Fruit fly (Drosophila melanogaster) whole organism, embryonic: Measurements from ENCODE around the gene Tengl3.

Source experiments
- Abd-B ChIP-seq: fragments of 200-800 bp; sonication (Bioruptor generic); optimal IDR thresholded peaks from 2 replicates; lab custom pipeline; 2018; ENCODE audit warnings: missing biosample characterization, mild to moderate bottlenecking, missing genetic modification characterization, moderate library complexity
- Adf1 ChIP-seq: fragments of 200-800 bp; sonication (Bioruptor generic); IDR thresholded peaks from 2 replicates; pipeline ENCODE4 v1.3.6; 2022; ENCODE audit warnings: missing biosample characterization, missing genetic modification characterization
- CG10366 ChIP-seq: fragments of 200-800 bp; sonication (Bioruptor generic); IDR thresholded peaks from 2 replicates; pipeline ENCODE4 v1.3.6; 2022; ENCODE audit warnings: missing biosample characterization, missing genetic modification characterization
- CG10462 ChIP-seq: fragments of 200-800 bp; sonication (Bioruptor generic); optimal IDR thresholded peaks from 2 replicates; lab custom pipeline; 2016; ENCODE audit warnings: missing biosample characterization, missing genetic modification characterization
- CG10979 ChIP-seq: fragments of 200-800 bp; sonication (Bioruptor generic); optimal IDR thresholded peaks from 2 replicates; lab custom pipeline; 2018; ENCODE audit warnings: missing biosample characterization, mild to moderate bottlenecking, missing genetic modification characterization, moderate library complexity
- CG11093 ChIP-seq: fragments of 200-800 bp; sonication (Bioruptor generic); IDR thresholded peaks from 3 replicates; pipeline ENCODE4 v1.3.6; 2022; ENCODE audit warnings: missing biosample characterization, missing genetic modification characterization
- CG12659 ChIP-seq: fragments of 200-800 bp; sonication (Bioruptor generic); optimal IDR thresholded peaks from 3 replicates; lab custom pipeline; 2017; ENCODE audit warnings: mild to moderate bottlenecking, missing biosample characterization, missing genetic modification reagents, missing genetic modification characterization
- CG12942 ChIP-seq: fragments of 200-800 bp; sonication (Bioruptor generic); optimal IDR thresholded peaks from 3 replicates; lab custom pipeline; 2016; ENCODE audit warnings: missing biosample characterization, missing genetic modification characterization
- CG13287 ChIP-seq: fragments of 200-800 bp; sonication (Bioruptor generic); IDR thresholded peaks from 2 replicates; pipeline ENCODE4 v1.3.6; 2022; ENCODE audit warnings: missing biosample characterization, missing genetic modification characterization; ENCODE audit not compliant: partially characterized antibody
- CG14014 ChIP-seq: fragments of 200-800 bp; sonication (Bioruptor generic); IDR thresholded peaks from 2 replicates; pipeline ENCODE4 v1.3.6; 2022; ENCODE audit warnings: missing biosample characterization, missing genetic modification characterization
- CG14441 ChIP-seq: fragments of 200-800 bp; sonication (Bioruptor generic); IDR thresholded peaks from 2 replicates; pipeline ENCODE4 v1.3.6; 2022; ENCODE audit warnings: missing biosample characterization, missing genetic modification characterization
- CG14860 ChIP-seq: fragments of 200-800 bp; sonication (Bioruptor generic); IDR thresholded peaks from 3 replicates; pipeline ENCODE4 v1.3.6; 2022; ENCODE audit warnings: missing biosample characterization, missing genetic modification characterization; ENCODE audit not compliant: partially characterized antibody
- CG15601 ChIP-seq: fragments of 200-800 bp; sonication (Bioruptor generic); optimal IDR thresholded peaks from 3 replicates; lab custom pipeline; 2019; ENCODE audit warnings: missing biosample characterization, mild to moderate bottlenecking, missing genetic modification characterization, moderate library complexity
- CG18599 ChIP-seq: fragments of 200-800 bp; sonication (Bioruptor generic); optimal IDR thresholded peaks from 3 replicates; lab custom pipeline; 2017; ENCODE audit warnings: missing biosample characterization, missing genetic modification characterization, mild to moderate bottlenecking, moderate library complexity, missing genetic modification reagents
- CG2889 ChIP-seq: fragments of 200-800 bp; sonication (Bioruptor generic); IDR thresholded peaks from 3 replicates; pipeline ENCODE4 v1.3.6; 2022; ENCODE audit warnings: missing biosample characterization, missing genetic modification characterization
- CG31365 ChIP-seq: fragments of 200-800 bp; sonication (Bioruptor generic); optimal IDR thresholded peaks from 2 replicates; lab custom pipeline; 2018; ENCODE audit warnings: missing biosample characterization, mild to moderate bottlenecking, missing genetic modification characterization
- CG32532 ChIP-seq: fragments of 200-800 bp; sonication (Bioruptor generic); IDR thresholded peaks from 2 replicates; pipeline ENCODE4 v1.3.6; 2022; ENCODE audit warnings: missing biosample characterization, missing genetic modification characterization
- CG33557 ChIP-seq: fragments of 200-800 bp; sonication (Bioruptor generic); optimal IDR thresholded peaks from 2 replicates; lab custom pipeline; 2019; ENCODE audit warnings: missing biosample characterization, mild to moderate bottlenecking, missing genetic modification characterization, moderate library complexity
- CG34376 ChIP-seq: fragments of 200-800 bp; sonication (Bioruptor generic); optimal IDR thresholded peaks from 2 replicates; lab custom pipeline; 2018; ENCODE audit warnings: missing biosample characterization, mild to moderate bottlenecking, missing genetic modification characterization
- CG6272 ChIP-seq: fragments of 200-800 bp; sonication (Bioruptor generic); IDR thresholded peaks from 2 replicates; pipeline ENCODE4 v1.3.6; 2022; ENCODE audit warnings: missing biosample characterization, missing genetic modification characterization
- CG6683 ChIP-seq: fragments of 200-800 bp; sonication (Bioruptor generic); optimal IDR thresholded peaks from 2 replicates; lab custom pipeline; 2017; ENCODE audit warnings: missing biosample characterization, mild to moderate bottlenecking, missing genetic modification characterization, missing genetic modification reagents
- CG7987 ChIP-seq: fragments of 200-800 bp; sonication (Bioruptor generic); optimal IDR thresholded peaks from 2 replicates; lab custom pipeline; 2018; ENCODE audit warnings: missing biosample characterization, mild to moderate bottlenecking, missing genetic modification characterization, moderate library complexity
- CG8359 ChIP-seq: fragments of 200-800 bp; sonication (Bioruptor generic); optimal IDR thresholded peaks from 2 replicates; lab custom pipeline; 2017; ENCODE audit warnings: missing biosample characterization, mild to moderate bottlenecking, missing genetic modification characterization, borderline replicate concordance
- Doc2 ChIP-seq: fragments of 200-800 bp; sonication (Bioruptor generic); IDR thresholded peaks from 2 replicates; pipeline ENCODE4 v1.3.6; 2022; ENCODE audit warnings: missing biosample characterization, missing genetic modification characterization
- Eip74EF ChIP-seq, 2 experiments: fragments of 200-800 bp in 1 of 2; fragments of >200 bp in 1 of 2; sonication (Bioruptor generic) in 1 of 2; optimal IDR thresholded peaks; 2 replicates each; lab custom pipeline; 2017 to 2019; ENCODE audit warnings: missing biosample characterization in 2 of 2, missing genetic modification characterization in 2 of 2, mild to moderate bottlenecking in 1 of 2, moderate library complexity in 1 of 2
- H15 ChIP-seq: fragments of 200-800 bp; sonication (Bioruptor generic); IDR thresholded peaks from 3 replicates; pipeline ENCODE4 v1.3.6; 2022; ENCODE audit warnings: missing biosample characterization, missing genetic modification characterization
- Hr3 ChIP-seq: fragments of 200-800 bp; sonication (Bioruptor generic); optimal IDR thresholded peaks from 3 replicates; lab custom pipeline; 2016; ENCODE audit warnings: missing biosample characterization, missing genetic modification characterization
- Kr ChIP-seq: fragments of 200-800 bp; sonication (Bioruptor generic); optimal IDR thresholded peaks from 2 replicates; lab custom pipeline; 2017; ENCODE audit warnings: missing biosample characterization, mild to moderate bottlenecking, missing genetic modification characterization
- Mes4 ChIP-seq: fragments of 200-800 bp; sonication (Bioruptor generic); optimal IDR thresholded peaks from 2 replicates; lab custom pipeline; 2016; ENCODE audit warnings: missing biosample characterization, missing genetic modification characterization
- Myb ChIP-seq: fragments of 200-800 bp; sonication (Bioruptor generic); optimal IDR thresholded peaks from 2 replicates; lab custom pipeline; 2016; ENCODE audit warnings: missing biosample characterization, missing genetic modification characterization
- Six4 ChIP-seq: fragments of 200-800 bp; sonication (Bioruptor generic); optimal IDR thresholded peaks from 2 replicates; lab custom pipeline; 2016; ENCODE audit warnings: missing biosample characterization, missing genetic modification characterization
- Sox102F ChIP-seq: fragments of 200-800 bp; sonication (Bioruptor generic); optimal IDR thresholded peaks from 2 replicates; lab custom pipeline; 2018; ENCODE audit warnings: missing biosample characterization, mild to moderate bottlenecking, missing genetic modification characterization, moderate library complexity
- Trl ChIP-seq, 3 experiments: fragments of >200 bp in 2 of 3; fragments of 200-800 bp in 1 of 3; sonication (Bioruptor generic) in 1 of 3; optimal IDR thresholded peaks; 2 replicates in 1 of 3; 3 replicates in 2 of 3; lab custom pipeline; 2016 to 2017; ENCODE audit warnings: missing biosample characterization in 1 of 3, missing genetic modification characterization in 1 of 3
- Usf ChIP-seq: fragments of 200-800 bp; sonication (Bioruptor generic); optimal IDR thresholded peaks from 2 replicates; lab custom pipeline; 2017; ENCODE audit warnings: missing genotype, missing biosample characterization, missing genetic modification characterization
- caup ChIP-seq: fragments of 200-800 bp; sonication (Bioruptor generic); optimal IDR thresholded peaks from 3 replicates; lab custom pipeline; 2017; ENCODE audit warnings: missing biosample characterization, mild to moderate bottlenecking, missing genetic modification characterization, moderate library complexity; ENCODE audit not compliant: severe bottlenecking
- crc ChIP-seq: fragments of 200-800 bp; sonication (Bioruptor generic); optimal IDR thresholded peaks from 2 replicates; lab custom pipeline; 2016; ENCODE audit warnings: missing biosample characterization, missing genetic modification characterization
- cwo ChIP-seq: fragments of 200-800 bp; sonication (Bioruptor generic); optimal IDR thresholded peaks from 3 replicates; lab custom pipeline; 2017; ENCODE audit warnings: missing biosample characterization, missing genetic modification characterization, mild to moderate bottlenecking, moderate library complexity, missing genetic modification reagents
- dmrt11E ChIP-seq: fragments of 200-800 bp; sonication (Bioruptor generic); optimal IDR thresholded peaks from 3 replicates; lab custom pipeline; 2018; ENCODE audit warnings: missing biosample characterization, mild to moderate bottlenecking, missing genetic modification characterization, moderate library complexity
- gcm2 ChIP-seq: fragments of 200-800 bp; sonication (Bioruptor generic); optimal IDR thresholded peaks from 2 replicates; lab custom pipeline; 2016; ENCODE audit warnings: missing biosample characterization, missing genetic modification characterization
- gro ChIP-seq: fragments of 200-800 bp; sonication (Bioruptor generic); optimal IDR thresholded peaks from 2 replicates; lab custom pipeline; 2016; ENCODE audit warnings: missing biosample characterization, missing genetic modification characterization
- jigr1 ChIP-seq: fragments of 200-800 bp; sonication (Bioruptor generic); IDR thresholded peaks from 3 replicates; pipeline ENCODE4 v1.3.6; 2022; ENCODE audit warnings: missing biosample characterization, missing genetic modification characterization
- mam ChIP-seq: fragments of 200-800 bp; sonication (Bioruptor generic); optimal IDR thresholded peaks from 3 replicates; lab custom pipeline; 2016; ENCODE audit warnings: missing biosample characterization, missing genetic modification characterization
- nerfin-2 ChIP-seq: fragments of 200-800 bp; sonication (Bioruptor generic); IDR thresholded peaks from 2 replicates; pipeline ENCODE4 v1.3.6; 2022; ENCODE audit warnings: missing biosample characterization, missing genetic modification characterization; ENCODE audit not compliant: partially characterized antibody
- pho ChIP-seq: fragments of 200-800 bp; sonication (Bioruptor generic); optimal IDR thresholded peaks from 2 replicates; lab custom pipeline; 2016; ENCODE audit warnings: missing biosample characterization, missing genetic modification characterization
- psq ChIP-seq: fragments of 200-800 bp; sonication (Bioruptor generic); optimal IDR thresholded peaks from 2 replicates; lab custom pipeline; 2017; ENCODE audit warnings: missing biosample characterization, missing genetic modification characterization
- run ChIP-seq: fragments of 200-800 bp; sonication (Bioruptor generic); optimal IDR thresholded peaks from 3 replicates; lab custom pipeline; 2018; ENCODE audit warnings: missing biosample characterization, mild to moderate bottlenecking, missing genetic modification characterization
- sima ChIP-seq: fragments of 200-800 bp; sonication (Bioruptor generic); optimal IDR thresholded peaks from 2 replicates; lab custom pipeline; 2016; ENCODE audit warnings: missing biosample characterization, missing genetic modification characterization
- sug ChIP-seq: fragments of 200-800 bp; optimal IDR thresholded peaks from 2 replicates; lab custom pipeline; 2019; ENCODE audit warnings: missing biosample characterization, mild to moderate bottlenecking, missing genetic modification characterization, moderate library complexity
- toy ChIP-seq: fragments of 200-800 bp; sonication (Bioruptor generic); IDR thresholded peaks from 2 replicates; pipeline ENCODE4 v1.3.6; 2022; ENCODE audit warnings: missing biosample characterization, missing genetic modification characterization
- vfl ChIP-seq: fragments of 200-800 bp; sonication (Bioruptor generic); optimal IDR thresholded peaks from 2 replicates; lab custom pipeline; 2016; ENCODE audit warnings: missing biosample characterization, missing genetic modification characterization

The Tengl3 gene

dm6 chr2L:2227316-2227715 lies 10.7 kb downstream of the Tengl3 start (continued):
- TF ChIP-seq Myb (GFP tag; lab: Kevin White, UChicago) = no peak
- no peak for TF ChIP-seq CG11093 (GFP tag; lab: Robert Waterston, UW)
- no peak for TF ChIP-seq vfl
- no peak for TF ChIP-seq CG8359 (GFP tag; lab: Kevin White, UChicago)
- no peak for TF ChIP-seq CG10462 (GFP tag; lab: Kevin White, UChicago)
- TF ChIP-seq gcm2 = peak; percentile 63
- no peak; the same call in 1 of the 2 replicates for TF ChIP-seq nerfin-2
- TF ChIP-seq mam = peak; percentile 6
- no peak for TF ChIP-seq psq
- TF ChIP-seq CG6272 (GFP tag; lab: Robert Waterston, UW) = no peak
- no peak for TF ChIP-seq dmrt11E (tag; lab: Kevin White, UChicago)
- no peak for TF ChIP-seq CG6683 (GFP tag; lab: Kevin White, UChicago)
- peak; percentile 29; the same call in 1 of the 2 replicates for TF ChIP-seq CG32532 (GFP tag; lab: Robert Waterston, UW)
- no peak for TF ChIP-seq Eip74EF (GFP tag; optimal IDR thresholded peaks at IDR 0.05; lab: Kevin White, UChicago)
- TF ChIP-seq CG14014 (GFP tag; lab: Robert Waterston, UW) = peak; percentile 53; the same call in 1 of the 2 replicates
- no peak for TF ChIP-seq caup (GFP tag; lab: Kevin White, UChicago)
- no peak for TF ChIP-seq jigr1 (GFP tag; lab: Robert Waterston, UW)
- TF ChIP-seq CG7987 (GFP tag; lab: Kevin White, UChicago) = no peak
- peak; percentile 28 for TF ChIP-seq CG10979 (tag; lab: Kevin White, UChicago)
- TF ChIP-seq Abd-B (GFP tag; lab: Kevin White, UChicago) = no peak
- TF ChIP-seq Hr3 (GFP tag; lab: Kevin White, UChicago) = peak; percentile 16
- TF ChIP-seq Kr (GFP tag; lab: Kevin White, UChicago) = no peak
- peak; percentile 27 for TF ChIP-seq Six4
- TF ChIP-seq H15 (GFP tag; lab: Robert Waterston, UW) = peak; percentile 69; the same call in 2 of the 3 replicates
- no peak for TF ChIP-seq sima (GFP tag; lab: Kevin White, UChicago)
- TF ChIP-seq CG12659 (GFP tag; lab: Kevin White, UChicago) = peak; percentile 24
- no peak for TF ChIP-seq CG33557 (GFP tag; lab: Kevin White, UChicago)
- TF ChIP-seq CG31365 (tag; lab: Kevin White, UChicago) = no peak
- TF ChIP-seq run (tag; lab: Kevin White, UChicago) = no peak
- TF ChIP-seq CG15601 (tag; lab: Kevin White, UChicago) = peak; percentile 4
- TF ChIP-seq gro (GFP tag; lab: Kevin White, UChicago) = no peak
- TF ChIP-seq CG12942 = peak; percentile 37
- TF ChIP-seq CG14860 (GFP tag; lab: Robert Waterston, UW) = no peak
- TF ChIP-seq sug (tag; lab: Kevin White, UChicago) = no peak
- TF ChIP-seq CG18599 (GFP tag; lab: Kevin White, UChicago) = no peak
- no peak for TF ChIP-seq toy (GFP tag; lab: Robert Waterston, UW)
- peak; percentile 31 for TF ChIP-seq pho (GFP tag; lab: Kevin White, UChicago)
- peak; percentile 65 for TF ChIP-seq CG14441 (GFP tag; lab: Robert Waterston, UW)
- TF ChIP-seq CG13287 = no peak
- no peak for TF ChIP-seq Mes4
- no peak for TF ChIP-seq crc (GFP tag; lab: Kevin White, UChicago)
- TF ChIP-seq Trl (optimal IDR thresholded peaks at IDR 0.05; lab: Kevin White, UChicago) = peak; percentile 43 to 50
- no peak for TF ChIP-seq Trl (GFP tag; optimal IDR thresholded peaks at IDR 0.05; lab: Kevin White, UChicago)
- no peak for TF ChIP-seq Doc2 (GFP tag; lab: Robert Waterston, UW)
- TF ChIP-seq Sox102F (GFP tag; lab: Kevin White, UChicago) = no peak
- TF ChIP-seq Adf1 = no peak
- TF ChIP-seq CG34376 (GFP tag; lab: Kevin White, UChicago) = no peak
- TF ChIP-seq CG2889 (GFP tag; lab: Robert Waterston, UW) = no peak
- TF ChIP-seq CG10366 (GFP tag; lab: Robert Waterston, UW) = no peak; the same call in 1 of the 2 replicates
- TF ChIP-seq cwo (GFP tag; lab: Kevin White, UChicago) = peak; percentile 11
- no peak for TF ChIP-seq Usf (GFP tag; lab: Kevin White, UChicago)
